Fruit fly (Drosophila melanogaster) whole organism, prepupa: ENCODE results near the gene CG12560.

Source experiments
- CG10631 ChIP-seq: fragments of 200-800 bp; sonication (Bioruptor generic); optimal IDR thresholded peaks from 2 replicates; lab custom pipeline; 2016; ENCODE audit warnings: missing biosample characterization, missing genetic modification characterization
- CG10669 ChIP-seq: fragments of 200-800 bp; sonication (Bioruptor generic); optimal IDR thresholded peaks from 3 replicates; lab custom pipeline; 2018; ENCODE audit warnings: missing biosample characterization, mild to moderate bottlenecking, missing genetic modification characterization, moderate library complexity
- CG11294 ChIP-seq: fragments of 200-800 bp; sonication (Bioruptor generic); IDR thresholded peaks from 2 replicates; pipeline ENCODE4 v1.3.6; 2022; ENCODE audit warnings: missing biosample characterization, missing genetic modification characterization
- CG11762 ChIP-seq: fragments of 200-800 bp; sonication (Bioruptor generic); optimal IDR thresholded peaks from 3 replicates; lab custom pipeline; 2016; ENCODE audit warnings: missing biosample characterization, missing genetic modification characterization; ENCODE audit not compliant: insufficient read depth
- CG11902 ChIP-seq: fragments of 200-800 bp; sonication (Bioruptor generic); optimal IDR thresholded peaks from 3 replicates; lab custom pipeline; 2016; ENCODE audit warnings: missing biosample characterization, missing genetic modification characterization
- CG15336 ChIP-seq: fragments of 200-800 bp; sonication (Bioruptor generic); IDR thresholded peaks from 2 replicates; pipeline ENCODE4 v1.3.6; 2022; ENCODE audit warnings: missing biosample characterization, missing genetic modification characterization
- CG1621 ChIP-seq: fragments of 200-800 bp; sonication (Bioruptor generic); optimal IDR thresholded peaks from 3 replicates; lab custom pipeline; 2018; ENCODE audit warnings: missing biosample characterization, mild to moderate bottlenecking, missing genetic modification characterization
- CG16779 ChIP-seq: fragments of 200-800 bp; sonication (Bioruptor generic); optimal IDR thresholded peaks from 3 replicates; lab custom pipeline; 2017; ENCODE audit warnings: missing biosample characterization, mild to moderate bottlenecking, missing genetic modification characterization
- CG31627 ChIP-seq: fragments of 200-800 bp; sonication (Bioruptor generic); optimal IDR thresholded peaks from 3 replicates; lab custom pipeline; 2016; ENCODE audit warnings: missing biosample characterization, missing genetic modification characterization
- CG32006 ChIP-seq: fragments of 200-800 bp; sonication (Bioruptor generic); optimal IDR thresholded peaks from 3 replicates; lab custom pipeline; 2017; ENCODE audit warnings: missing biosample characterization, mild to moderate bottlenecking, missing genetic modification characterization
- CG3919 ChIP-seq: fragments of 200-800 bp; sonication (Bioruptor generic); optimal IDR thresholded peaks from 3 replicates; lab custom pipeline; 2016; ENCODE audit warnings: missing biosample characterization, missing genetic modification characterization
- CG6163 ChIP-seq: fragments of 200-800 bp; sonication (Bioruptor generic); IDR thresholded peaks from 3 replicates; pipeline ENCODE4 v1.3.6; 2022; ENCODE audit warnings: missing biosample characterization, missing genetic modification characterization
- CG6276 ChIP-seq: fragments of 200-800 bp; sonication (Bioruptor generic); optimal IDR thresholded peaks from 2 replicates; lab custom pipeline; 2017; ENCODE audit warnings: missing biosample characterization, mild to moderate bottlenecking, missing genetic modification characterization
- CG6792 ChIP-seq: fragments of 200-800 bp; sonication (Bioruptor generic); optimal IDR thresholded peaks from 3 replicates; lab custom pipeline; 2016; ENCODE audit warnings: missing biosample characterization, missing genetic modification characterization
- CG6808 ChIP-seq: fragments of 200-800 bp; sonication (Bioruptor generic); optimal IDR thresholded peaks from 3 replicates; lab custom pipeline; 2017; ENCODE audit warnings: missing biosample characterization, missing genetic modification characterization, mild to moderate bottlenecking, moderate library complexity, missing genetic modification reagents
- CG6854 ChIP-seq: fragments of 200-800 bp; sonication (Bioruptor generic); optimal IDR thresholded peaks from 2 replicates; lab custom pipeline; 2017; ENCODE audit warnings: missing biosample characterization, mild to moderate bottlenecking, missing genetic modification characterization
- CG8119 ChIP-seq: fragments of 200-800 bp; sonication (Bioruptor generic); IDR thresholded peaks from 3 replicates; pipeline ENCODE4 v1.3.6; 2022; ENCODE audit warnings: missing biosample characterization, missing genetic modification characterization
- CG8319 ChIP-seq: fragments of 200-800 bp; sonication (Bioruptor generic); optimal IDR thresholded peaks from 3 replicates; lab custom pipeline; 2016; ENCODE audit warnings: missing biosample characterization, missing genetic modification characterization
- CG8632 ChIP-seq: fragments of 200-800 bp; sonication (Bioruptor generic); optimal IDR thresholded peaks from 3 replicates; lab custom pipeline; 2016; ENCODE audit warnings: missing biosample characterization, missing genetic modification characterization
- CG9139 ChIP-seq: fragments of 200-800 bp; sonication (Bioruptor generic); optimal IDR thresholded peaks from 3 replicates; lab custom pipeline; 2017; ENCODE audit warnings: missing biosample characterization, mild to moderate bottlenecking, missing genetic modification characterization
- Eip75B ChIP-seq: fragments of 200-800 bp; sonication (Bioruptor generic); optimal IDR thresholded peaks from 3 replicates; lab custom pipeline; 2016; ENCODE audit warnings: missing biosample characterization, missing genetic modification characterization
- Eip78C ChIP-seq: fragments of 200-800 bp; sonication (Bioruptor generic); peaks from one replicate; lab custom pipeline; 2016; ENCODE audit warnings: missing biosample characterization, missing genetic modification characterization
- Eip93F ChIP-seq: fragments of 200-800 bp; sonication (Bioruptor generic); optimal IDR thresholded peaks from 2 replicates; lab custom pipeline; 2016; ENCODE audit warnings: missing biosample characterization, mild to moderate bottlenecking, missing genetic modification characterization
- Ets96B ChIP-seq: fragments of 200-800 bp; optimal IDR thresholded peaks from 2 replicates; lab custom pipeline; 2019; ENCODE audit warnings: missing biosample characterization, mild to moderate bottlenecking, missing genetic modification characterization, moderate library complexity
- Hr4 ChIP-seq: fragments of 200-800 bp; sonication (Bioruptor generic); optimal IDR thresholded peaks from 3 replicates; lab custom pipeline; 2016; ENCODE audit warnings: missing biosample characterization, missing genetic modification characterization
- Met ChIP-seq: fragments of 200-800 bp; sonication (Bioruptor generic); optimal IDR thresholded peaks from 3 replicates; lab custom pipeline; 2016; ENCODE audit warnings: missing biosample characterization, missing genetic modification characterization
- Smox ChIP-seq: fragments of 200-800 bp; sonication (Bioruptor generic); optimal IDR thresholded peaks from 3 replicates; lab custom pipeline; 2016; ENCODE audit warnings: missing biosample characterization, missing genetic modification characterization
- Sox14 ChIP-seq: fragments of 200-800 bp; sonication (Bioruptor generic); optimal IDR thresholded peaks from 3 replicates; lab custom pipeline; 2016; ENCODE audit warnings: missing biosample characterization, missing genetic modification characterization
- Sox15 ChIP-seq: fragments of 200-800 bp; sonication (Bioruptor generic); optimal IDR thresholded peaks from 3 replicates; lab custom pipeline; 2016; ENCODE audit warnings: missing biosample characterization, missing genetic modification characterization
- acj6 ChIP-seq: fragments of 200-800 bp; sonication (Bioruptor generic); optimal IDR thresholded peaks from 3 replicates; lab custom pipeline; 2016; ENCODE audit warnings: missing biosample characterization, missing genetic modification characterization
- cyc ChIP-seq: fragments of 200-800 bp; sonication (Bioruptor generic); optimal IDR thresholded peaks from 3 replicates; lab custom pipeline; 2016; ENCODE audit warnings: missing biosample characterization, missing genetic modification characterization
- dsx ChIP-seq: fragments of 200-800 bp; optimal IDR thresholded peaks from 3 replicates; lab custom pipeline; 2019; ENCODE audit warnings: missing biosample characterization, mild to moderate bottlenecking, missing genetic modification characterization, moderate library complexity; ENCODE audit not compliant: poor library complexity, severe bottlenecking
- eg ChIP-seq: fragments of 200-800 bp; sonication (Bioruptor generic); IDR thresholded peaks from 3 replicates; pipeline ENCODE4 v1.3.6; 2022; ENCODE audit warnings: missing biosample characterization, missing genetic modification characterization
- esn ChIP-seq: fragments of 200-800 bp; sonication (Bioruptor generic); optimal IDR thresholded peaks from 2 replicates; lab custom pipeline; 2016; ENCODE audit warnings: missing biosample characterization, mild to moderate bottlenecking, missing genetic modification characterization, moderate library complexity
- fd59A ChIP-seq: fragments of 200-800 bp; sonication (Bioruptor generic); optimal IDR thresholded peaks from 2 replicates; lab custom pipeline; 2017; ENCODE audit warnings: missing biosample characterization, mild to moderate bottlenecking, missing genetic modification characterization, missing genetic modification reagents
- fd85E ChIP-seq: fragments of 200-800 bp; sonication (Bioruptor generic); optimal IDR thresholded peaks from 3 replicates; lab custom pipeline; 2016; ENCODE audit warnings: missing biosample characterization, missing genetic modification characterization
- fkh ChIP-seq: fragments of 200-800 bp; sonication (Bioruptor generic); optimal IDR thresholded peaks from 3 replicates; lab custom pipeline; 2017; ENCODE audit warnings: missing biosample characterization, mild to moderate bottlenecking, missing genetic modification characterization, moderate library complexity
- lz ChIP-seq: fragments of 200-800 bp; sonication (Bioruptor generic); optimal IDR thresholded peaks from 3 replicates; lab custom pipeline; 2016; ENCODE audit warnings: missing biosample characterization, missing genetic modification characterization
- net ChIP-seq: fragments of 200-800 bp; sonication (Bioruptor generic); optimal IDR thresholded peaks from 3 replicates; lab custom pipeline; 2016; ENCODE audit warnings: missing biosample characterization, missing genetic modification characterization
- pdm3 ChIP-seq: fragments of 200-800 bp; sonication (Bioruptor generic); optimal IDR thresholded peaks from 3 replicates; lab custom pipeline; 2016; ENCODE audit warnings: missing biosample characterization, missing genetic modification characterization
- salr ChIP-seq, 2 experiments: fragments of 200-800 bp; sonication (Bioruptor generic); optimal IDR thresholded peaks; 3 replicates each; lab custom pipeline; 2016 to 2018; ENCODE audit warnings: missing biosample characterization in 2 of 2, missing genetic modification characterization in 2 of 2, mild to moderate bottlenecking in 1 of 2
- ss ChIP-seq, 2 experiments: fragments of 200-800 bp; sonication (Bioruptor generic); optimal IDR thresholded peaks; 2 replicates in 1 of 2; 3 replicates in 1 of 2; lab custom pipeline; 2017 to 2018; ENCODE audit warnings: mild to moderate bottlenecking in 2 of 2, missing biosample characterization in 2 of 2, missing genetic modification characterization in 2 of 2, moderate library complexity in 1 of 2
- svp ChIP-seq: fragments of 200-800 bp; sonication (Bioruptor generic); peaks from one replicate; lab custom pipeline; 2016; ENCODE audit warnings: missing biosample characterization, missing genetic modification characterization
- vri ChIP-seq: fragments of 200-800 bp; sonication (Bioruptor generic); optimal IDR thresholded peaks from 3 replicates; lab custom pipeline; 2016; ENCODE audit warnings: missing biosample characterization, mild to moderate bottlenecking, missing genetic modification characterization

CG12560 gene

dm6 chr2L:8007160-8007876 is 2.0 kb downstream of the CG12560 start, which contains the start of gene Spn28Dc:
Gene Spn28Dc (minus strand): TSS chr2L:8007210.
- TF ChIP-seq Ets96B (tag; lab: Kevin White, UChicago) (no peak), vri (GFP tag; lab: Kevin White, UChicago) (peak; percentile 8), CG32006 (GFP tag; lab: Kevin White, UChicago) (no peak), salr (GFP tag; optimal IDR thresholded peaks at IDR 0.05; lab: Kevin White, UChicago) (no peak), ss (GFP tag; optimal IDR thresholded peaks at IDR 0.05; lab: Kevin White, UChicago) (peak; percentile 50 to 60), CG8632 (GFP tag; lab: Kevin White, UChicago) (no peak), svp (GFP tag; lab: Kevin White, UChicago) (peak; percentile 98), CG11294 (no peak), CG6792 (GFP tag; lab: Kevin White, UChicago) (peak; percentile 7), eg (GFP tag; lab: Robert Waterston, UW) (no peak), esn (GFP tag; lab: Kevin White, UChicago) (no peak), CG6276 (GFP tag; lab: Kevin White, UChicago) (no peak), Eip78C (GFP tag; lab: Kevin White, UChicago) (peak; percentile 80), lz (GFP tag; lab: Kevin White, UChicago) (no peak), CG6854 (GFP tag; lab: Kevin White, UChicago) (peak; percentile 90), dsx (GFP tag; lab: Kevin White, UChicago) (peak; percentile 96), CG6163 (GFP tag; lab: Robert Waterston, UW) (peak; percentile 19; the same call in 1 of the 3 replicates), CG9139 (GFP tag; lab: Kevin White, UChicago) (peak; percentile 64), pdm3 (GFP tag; lab: Kevin White, UChicago) (no peak), CG6808 (GFP tag; lab: Kevin White, UChicago) (peak; percentile 59), CG11902 (GFP tag; lab: Kevin White, UChicago) (no peak), fd85E (GFP tag; lab: Kevin White, UChicago) (no peak), acj6 (no peak), fkh (GFP tag; lab: Kevin White, UChicago) (peak; percentile 25), cyc (GFP tag; lab: Kevin White, UChicago) (no peak), Eip93F (GFP tag; lab: Kevin White, UChicago) (peak; percentile 10), CG8119 (GFP tag; lab: Robert Waterston, UW) (no peak), CG11762 (GFP tag; lab: Kevin White, UChicago) (peak; percentile 4), CG3919 (peak; percentile 20), CG16779 (tag; lab: Kevin White, UChicago) (peak; percentile 60), CG1621 (tag; lab: Kevin White, UChicago) (peak; percentile 47), net (GFP tag; lab: Kevin White, UChicago) (no peak), Sox15 (GFP tag; lab: Kevin White, UChicago) (no peak), CG31627 (GFP tag; lab: Kevin White, UChicago) (no peak), CG8319 (GFP tag; lab: Kevin White, UChicago) (no peak), CG10631 (GFP tag; lab: Kevin White, UChicago) (no peak)

dm6 chr2L:8006038-8006437 is 3.2 kb downstream of the CG12560 start:
- TF ChIP-seq CG10631 (GFP tag; lab: Kevin White, UChicago) (peak; percentile 38), CG10669 (GFP tag; lab: Kevin White, UChicago) (peak; percentile 72), CG6163 (GFP tag; lab: Robert Waterston, UW) (peak; percentile 49), CG16779 (tag; lab: Kevin White, UChicago) (peak; percentile 5), CG8119 (GFP tag; lab: Robert Waterston, UW) (peak; percentile 76), Eip78C (GFP tag; lab: Kevin White, UChicago) (peak; percentile 95), svp (GFP tag; lab: Kevin White, UChicago) (peak; percentile 86), fd59A (GFP tag; lab: Kevin White, UChicago) (peak; percentile 53), CG6808 (GFP tag; lab: Kevin White, UChicago) (peak; percentile 71), CG32006 (GFP tag; lab: Kevin White, UChicago) (peak; percentile 56), Sox14 (peak; percentile 42), pdm3 (GFP tag; lab: Kevin White, UChicago) (peak; percentile 61), CG6792 (GFP tag; lab: Kevin White, UChicago) (peak; percentile 15), Hr4 (GFP tag; lab: Kevin White, UChicago) (peak; percentile 45), Eip75B (GFP tag; lab: Kevin White, UChicago) (peak; percentile 71), Sox15 (GFP tag; lab: Kevin White, UChicago) (peak; percentile 24), CG15336 (GFP tag; lab: Robert Waterston, UW) (peak; percentile 68), Smox (GFP tag; lab: Kevin White, UChicago) (peak; percentile 55), CG6854 (GFP tag; lab: Kevin White, UChicago) (no peak), vri (GFP tag; lab: Kevin White, UChicago) (peak; percentile 30), acj6 (peak; percentile 48), fkh (GFP tag; lab: Kevin White, UChicago) (no peak), Met (GFP tag; lab: Kevin White, UChicago) (peak; percentile 62), CG11762 (GFP tag; lab: Kevin White, UChicago) (peak; percentile 2), Ets96B (tag; lab: Kevin White, UChicago) (peak; percentile 33), CG1621 (tag; lab: Kevin White, UChicago) (peak; percentile 57), CG8319 (GFP tag; lab: Kevin White, UChicago) (peak; percentile 42), dsx (GFP tag; lab: Kevin White, UChicago) (peak; percentile 67), ss (GFP tag; optimal IDR thresholded peaks at IDR 0.05; lab: Kevin White, UChicago) (peak; percentile 44 to 72)
